Worm (Caenorhabditis elegans) whole organism, midembryonic: ENCODE measurements around the gene C35B1.9.

Source experiments
- klf-2 ChIP-seq: fragments of 200-800 bp; sonication (Bioruptor generic); conservative IDR thresholded peaks from 2 replicates; pipeline ENCODE4 v1.3.6; 2022; ENCODE audit warnings: missing genetic modification reagents, missing genetic modification characterization, missing compliant biosample characterization
- tab-1 ChIP-seq: fragments of 200-800 bp; sonication (Bioruptor generic); IDR thresholded peaks from 2 replicates; pipeline ENCODE4 v1.3.6; 2022; ENCODE audit warnings: missing genetic modification characterization, missing compliant biosample characterization
- ztf-23 ChIP-seq: fragments of 200-800 bp; sonication (Bioruptor generic); IDR thresholded peaks from 2 replicates; pipeline ENCODE4 v1.3.6; 2022; ENCODE audit warnings: missing genetic modification reagents, missing genetic modification characterization, missing compliant biosample characterization

DNA sequence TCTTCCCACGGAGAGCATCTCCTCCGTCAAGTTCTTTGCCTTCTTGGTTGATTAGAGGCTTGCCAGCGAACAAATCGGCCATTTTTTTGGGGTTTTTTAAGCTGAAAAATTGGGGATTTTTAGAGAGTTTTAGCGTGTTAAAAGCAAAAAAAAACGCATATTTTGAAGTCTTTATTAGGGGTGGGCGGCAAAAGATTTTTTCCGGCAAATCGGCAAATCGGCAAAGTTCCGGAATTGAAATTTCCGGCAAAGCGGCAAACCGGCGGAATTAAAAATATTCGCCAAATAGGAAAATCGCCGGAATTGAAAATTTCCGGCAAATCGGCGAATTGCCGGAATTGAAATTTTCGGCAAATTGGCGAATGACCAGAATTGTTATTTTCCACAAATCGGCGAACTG, 3.4 kb upstream of the C35B1.9 start, which contains the start of gene C35B1.5:
- TF ChIP-seq ztf-23 (no peak), tab-1 (no peak), klf-2 (GFP tag; lab: Robert Waterston, UW) (no peak)
